Worm (Caenorhabditis elegans): Measurements from ENCODE around the gene Y44F5A.1.

Gene Y44F5A.1

DNA sequence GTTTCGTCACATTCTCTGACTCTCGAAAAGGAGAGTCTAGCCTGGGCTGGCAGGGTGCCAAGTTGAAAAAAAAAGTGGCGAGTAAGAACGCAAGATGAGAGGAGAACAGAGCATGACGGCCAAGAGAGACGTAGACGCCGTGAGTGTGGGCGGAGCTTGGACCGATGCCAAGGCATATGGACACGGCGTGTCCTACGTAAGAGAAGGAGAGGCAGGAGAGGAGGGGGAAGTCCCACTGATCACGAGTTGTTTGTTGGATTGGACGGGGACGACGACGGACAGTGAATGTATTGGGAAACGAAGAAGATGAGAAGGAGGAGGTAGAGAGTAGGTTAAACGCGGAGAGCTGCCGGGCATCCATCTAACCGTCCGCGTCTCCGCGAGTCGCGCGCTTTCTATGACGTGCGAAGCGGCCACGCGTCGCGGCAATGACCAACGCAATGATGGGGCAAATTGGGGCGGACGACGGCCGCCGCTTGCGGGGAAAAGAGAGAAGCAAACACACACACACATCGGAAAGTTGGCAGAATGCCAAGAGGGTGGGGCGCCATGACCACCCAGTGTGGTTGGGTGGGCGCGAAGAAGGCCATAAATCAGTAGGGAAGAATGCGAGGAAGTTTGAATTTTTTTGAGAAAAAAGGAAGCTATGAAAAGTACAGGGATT is 34.6 kb upstream of the Y44F5A.1 start:
- TF ChIP-seq lsy-2 (tag; optimal IDR thresholded peaks at IDR 0.05): peak; percentile 86 to 95
- TF ChIP-seq nhr-77 (tag; optimal IDR thresholded peaks at IDR 0.05): peak; percentile 27
- peak; percentile 98 for TF ChIP-seq egl-27 (tag; optimal IDR thresholded peaks at IDR 0.05)
- TF ChIP-seq nhr-23 (tag; optimal IDR thresholded peaks at IDR 0.05): no peak
- peak; percentile 54 for TF ChIP-seq skn-1 (tag; optimal IDR thresholded peaks at IDR 0.05)
- TF ChIP-seq snpc-4 (tag; optimal IDR thresholded peaks at IDR 0.05): peak; percentile 91
- no peak for TF ChIP-seq unc-39 (tag; optimal IDR thresholded peaks at IDR 0.05)
- peak; percentile 93 for TF ChIP-seq mab-5 (tag; optimal IDR thresholded peaks at IDR 0.05)
- peak; percentile 90 for TF ChIP-seq peb-1 (tag; optimal IDR thresholded peaks at IDR 0.05)
- peak; percentile 67 for TF ChIP-seq nhr-12 (tag; optimal IDR thresholded peaks at IDR 0.05)
- TF ChIP-seq zag-1 (tag; optimal IDR thresholded peaks at IDR 0.05): peak; percentile 95
- TF ChIP-seq nhr-6 (tag; optimal IDR thresholded peaks at IDR 0.05): peak; percentile 96
- TF ChIP-seq lin-39 (tag; optimal IDR thresholded peaks at IDR 0.05): peak; percentile 69
- TF ChIP-seq lin-11 (tag; optimal IDR thresholded peaks at IDR 0.05): peak; percentile 95
- peak; percentile 82 for TF ChIP-seq blmp-1 (tag; optimal IDR thresholded peaks at IDR 0.05; ENCODE audit: insufficient read depth)
- no peak for TF ChIP-seq elt-3 (tag; optimal IDR thresholded peaks at IDR 0.05)
- TF ChIP-seq fos-1 (tag; optimal IDR thresholded peaks at IDR 0.05): peak; percentile 94
- peak; percentile 99 for TF ChIP-seq sma-3 (GFP tag; optimal IDR thresholded peaks at IDR 0.05)
- peak; percentile 85 for TF ChIP-seq unc-62 (GFP tag; optimal IDR thresholded peaks at IDR 0.05)
- peak; percentile 15 for TF ChIP-seq dmd-4 (tag; optimal IDR thresholded peaks at IDR 0.05)
- peak; percentile 97 for TF ChIP-seq ztf-4 (tag; optimal IDR thresholded peaks at IDR 0.05)
- TF ChIP-seq nhr-10 (tag; optimal IDR thresholded peaks at IDR 0.05): peak; percentile 66
- TF ChIP-seq ZK546.5 (tag; optimal IDR thresholded peaks at IDR 0.05): peak; percentile 57
- TF ChIP-seq unc-55 (GFP tag; optimal IDR thresholded peaks at IDR 0.05): peak; percentile 87
- TF ChIP-seq elt-1 (tag; optimal IDR thresholded peaks at IDR 0.05): peak; percentile 30
- TF ChIP-seq ceh-16 (tag; optimal IDR thresholded peaks at IDR 0.05): peak; percentile 93
- peak; percentile 99 for TF ChIP-seq Y55F3AM.14 (GFP tag; optimal IDR thresholded peaks at IDR 0.05)
- TF ChIP-seq aly-2 (tag; optimal IDR thresholded peaks at IDR 0.05): no peak
- peak; percentile 94 to 97 for TF ChIP-seq mdl-1 (tag; optimal IDR thresholded peaks at IDR 0.05)
- TF ChIP-seq lin-13 (GFP tag; optimal IDR thresholded peaks at IDR 0.05): peak; percentile 94
- TF ChIP-seq nhr-11 (tag; optimal IDR thresholded peaks at IDR 0.05): peak; percentile 70
- TF ChIP-seq mbf-1 (tag; optimal IDR thresholded peaks at IDR 0.05): no peak
- peak; percentile 100 for TF ChIP-seq sma-9 (GFP tag; optimal IDR thresholded peaks at IDR 0.05)
- peak; percentile 97 for TF ChIP-seq sma-9 (tag; optimal IDR thresholded peaks at IDR 0.05)
- peak; percentile 98 for TF ChIP-seq nhr-25 (tag; optimal IDR thresholded peaks at IDR 0.05)
- TF ChIP-seq ama-1 (optimal IDR thresholded peaks at IDR 0.05): no peak
- TF ChIP-seq ztf-11 (tag; optimal IDR thresholded peaks at IDR 0.05): peak; percentile 55
- peak; percentile 100 for TF ChIP-seq F13H6.1 (tag; optimal IDR thresholded peaks at IDR 0.05)
- TF ChIP-seq alr-1 (tag; optimal IDR thresholded peaks at IDR 0.05): no peak
- TF ChIP-seq crh-2 (tag; optimal IDR thresholded peaks at IDR 0.05): peak; percentile 97
- TF ChIP-seq nhr-129 (tag; optimal IDR thresholded peaks at IDR 0.05): peak; percentile 96
- TF ChIP-seq ztf-1 (GFP tag; conservative IDR thresholded peaks at IDR 0.05): no peak
- TF ChIP-seq R02D3.7 (tag; optimal IDR thresholded peaks at IDR 0.05): peak; percentile 3
- peak; percentile 99 for TF ChIP-seq nhr-21 (tag; optimal IDR thresholded peaks at IDR 0.05)
- peak; percentile 99 for TF ChIP-seq sem-4 (tag; optimal IDR thresholded peaks at IDR 0.05)
- TF ChIP-seq C34F6.9 (tag; optimal IDR thresholded peaks at IDR 0.05): peak; percentile 96
- peak; percentile 58 for TF ChIP-seq nhr-237 (tag; optimal IDR thresholded peaks at IDR 0.05)
- TF ChIP-seq ceh-82 (tag; optimal IDR thresholded peaks at IDR 0.05): peak; percentile 74
- TF ChIP-seq gmeb-1 (tag; optimal IDR thresholded peaks at IDR 0.05): peak; percentile 78

All from whole organism, L2 larva.